Worm (Caenorhabditis elegans) whole organism, L3 larva: ENCODE measurements around the gene str-129.

Experiments
- ceh-82 ChIP-seq: fragments of 150-350 bp; optimal IDR thresholded peaks from 2 replicates; lab custom pipeline; 2014; ENCODE audit warnings: missing biosample characterization, missing genetic modification characterization
- nhr-76 ChIP-seq: fragments of 150-350 bp; sonication (generic microtip); optimal IDR thresholded peaks from 5 replicates; lab custom pipeline; 2014; ENCODE audit warnings: missing biosample characterization, missing genetic modification characterization
- tbx-2 ChIP-seq: sonication (generic microtip); optimal IDR thresholded peaks from 2 replicates; lab custom pipeline; 2016; ENCODE audit warnings: mild to moderate bottlenecking, missing genetic modification characterization, missing compliant biosample characterization
- unc-62 ChIP-seq: fragments of 150-350 bp; sonication (generic microtip); optimal IDR thresholded peaks from 4 replicates; lab custom pipeline; 2014; ENCODE audit warnings: missing biosample characterization, missing genetic modification reagents, missing genetic modification characterization

ce11 chrV:8123384-8123783, 31.1 kb upstream of the str-129 start, which contains the start of gene D1014.5:
- TF ChIP-seq tbx-2 (tag; lab: Kevin White, UChicago) (no peak), nhr-76 (tag; lab: Kevin White, UChicago) (no peak), unc-62 (no peak), ceh-82 (tag; lab: Kevin White, UChicago) (no peak)
